Worm (Caenorhabditis elegans): Measurements from ENCODE around the gene F46H5.4.

Gene F46H5.4

DNA sequence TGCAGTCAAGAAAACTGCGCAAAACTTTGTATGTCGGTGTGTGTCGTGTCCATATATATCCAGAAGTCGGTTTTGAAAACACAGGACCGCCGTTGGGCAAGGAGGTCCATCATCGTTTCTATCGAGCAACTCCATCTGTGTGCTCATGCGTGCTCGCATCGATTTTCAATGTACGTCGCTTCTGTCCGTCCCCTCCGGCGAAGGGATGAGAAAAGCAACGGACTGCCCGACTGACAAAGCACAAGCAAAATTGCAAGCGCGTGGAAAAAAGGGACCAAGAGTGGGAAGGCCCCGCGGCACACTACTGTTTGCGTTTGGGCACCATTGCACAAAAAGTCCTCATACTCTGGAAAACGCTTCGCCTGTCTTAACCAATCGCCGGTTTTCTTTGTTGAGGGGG, 32.0 kb downstream of the F46H5.4 start:
- peak; percentile 1 for TF ChIP-seq mls-2 (tag; optimal IDR thresholded peaks at IDR 0.05)
- TF ChIP-seq elt-1 (tag; optimal IDR thresholded peaks at IDR 0.05; ENCODE audit: borderline replicate concordance, insufficient read depth): no peak
- no peak for TF ChIP-seq ceh-83 (GFP tag; optimal IDR thresholded peaks at IDR 0.05)
- TF ChIP-seq flh-1 (GFP tag; optimal IDR thresholded peaks at IDR 0.05): no peak
- TF ChIP-seq sem-2 (GFP tag; optimal IDR thresholded peaks at IDR 0.05): no peak

DNA sequence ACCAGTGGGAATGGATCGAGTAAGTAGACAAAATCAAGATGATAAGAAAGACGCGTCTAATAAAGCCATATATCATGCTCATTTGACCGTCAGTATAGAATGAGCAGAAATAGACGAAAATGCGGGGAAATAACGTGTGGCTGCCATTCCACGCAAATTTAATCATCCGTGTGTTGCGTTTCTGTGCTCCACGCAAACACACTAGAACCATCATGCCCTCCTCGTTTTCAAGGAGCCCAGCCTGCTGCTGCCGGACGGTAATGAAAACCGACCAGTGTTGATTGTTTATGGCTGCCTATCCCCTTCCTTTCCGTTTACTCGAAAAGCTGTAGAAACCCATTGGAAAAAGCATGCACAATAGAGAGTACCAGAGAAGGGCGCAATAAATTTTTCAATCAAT, 34.2 kb downstream of the F46H5.4 start:
- TF ChIP-seq ces-1 (GFP tag; optimal IDR thresholded peaks at IDR 0.05) (peak; percentile 63), nhr-2 (tag; optimal IDR thresholded peaks at IDR 0.05) (no peak), M03D4.4 (tag; optimal IDR thresholded peaks at IDR 0.05) (no peak), mls-2 (tag; optimal IDR thresholded peaks at IDR 0.05) (peak; percentile 54)

DNA sequence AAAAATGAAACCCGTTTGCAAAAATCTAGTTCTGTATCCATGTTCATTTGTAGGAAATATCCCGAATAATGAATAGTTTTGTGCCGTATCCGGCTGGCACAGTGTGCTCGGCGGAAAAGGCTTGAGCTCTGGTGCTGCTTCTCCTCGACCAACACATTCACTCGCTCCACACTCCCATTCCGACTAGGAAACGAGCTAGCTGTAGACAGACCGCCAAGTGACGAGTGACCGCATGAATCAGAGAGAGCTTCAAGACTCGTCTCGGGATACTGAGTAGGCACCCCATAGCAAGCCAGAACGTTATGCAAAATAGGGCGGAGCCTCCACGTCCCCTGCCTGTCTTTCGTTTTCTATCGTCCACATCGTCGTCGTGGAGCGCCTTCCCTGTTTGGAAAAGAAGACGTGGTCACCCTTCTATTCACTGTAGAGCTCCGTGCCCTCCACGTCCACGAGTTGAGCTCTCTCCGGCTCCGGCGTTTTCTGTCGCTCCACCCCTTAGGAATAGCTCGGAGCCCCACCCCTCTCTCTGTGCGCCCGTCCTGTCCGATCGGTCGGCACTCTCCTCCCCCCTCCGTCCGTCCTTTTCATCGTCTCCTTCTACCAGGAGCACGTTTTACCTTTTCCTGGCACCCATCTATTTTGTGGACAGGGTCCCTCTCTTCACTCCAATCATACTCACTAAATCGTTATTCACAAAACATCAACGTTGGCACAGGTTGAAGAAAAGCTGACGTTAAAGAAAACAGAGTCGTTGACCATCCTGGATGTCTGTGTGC, 36.5 kb downstream of the F46H5.4 start, which contains the start of gene syd-9:
Gene syd-9, plus strand, starts transcription at position 394 of the 776 bp plus-strand sequence.
- peak; percentile 32 for TF ChIP-seq sptf-1 (tag; optimal IDR thresholded peaks at IDR 0.05)
- TF ChIP-seq mls-2 (tag; optimal IDR thresholded peaks at IDR 0.05): peak; percentile 49
- TF ChIP-seq lin-32 (GFP tag; optimal IDR thresholded peaks at IDR 0.05): no peak

DNA sequence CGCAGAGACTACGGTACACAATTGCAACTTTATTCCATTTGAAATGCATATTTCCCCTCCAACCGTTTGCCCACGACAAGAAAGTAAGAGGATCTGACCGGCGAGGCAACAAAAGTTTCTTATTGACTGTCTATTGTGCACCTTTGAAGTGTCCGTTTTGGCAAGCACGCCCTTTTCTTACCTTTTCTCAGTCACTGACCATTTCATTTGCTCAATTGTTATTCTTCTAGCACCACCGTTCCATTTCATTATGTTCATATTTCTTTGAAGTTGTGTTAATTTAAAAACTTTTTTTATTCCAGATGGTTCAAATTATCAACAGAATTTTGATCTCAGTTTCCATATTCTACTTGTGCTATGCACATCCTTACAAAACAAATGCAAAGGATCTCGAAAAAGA, 43.0 kb downstream of the F46H5.4 start, which contains the start of gene spp-22:
Gene spp-22, plus strand, starts transcription at position 301 of the 400 bp plus-strand sequence.
- TF ChIP-seq pha-4 (tag; optimal IDR thresholded peaks at IDR 0.05): no peak

DNA sequence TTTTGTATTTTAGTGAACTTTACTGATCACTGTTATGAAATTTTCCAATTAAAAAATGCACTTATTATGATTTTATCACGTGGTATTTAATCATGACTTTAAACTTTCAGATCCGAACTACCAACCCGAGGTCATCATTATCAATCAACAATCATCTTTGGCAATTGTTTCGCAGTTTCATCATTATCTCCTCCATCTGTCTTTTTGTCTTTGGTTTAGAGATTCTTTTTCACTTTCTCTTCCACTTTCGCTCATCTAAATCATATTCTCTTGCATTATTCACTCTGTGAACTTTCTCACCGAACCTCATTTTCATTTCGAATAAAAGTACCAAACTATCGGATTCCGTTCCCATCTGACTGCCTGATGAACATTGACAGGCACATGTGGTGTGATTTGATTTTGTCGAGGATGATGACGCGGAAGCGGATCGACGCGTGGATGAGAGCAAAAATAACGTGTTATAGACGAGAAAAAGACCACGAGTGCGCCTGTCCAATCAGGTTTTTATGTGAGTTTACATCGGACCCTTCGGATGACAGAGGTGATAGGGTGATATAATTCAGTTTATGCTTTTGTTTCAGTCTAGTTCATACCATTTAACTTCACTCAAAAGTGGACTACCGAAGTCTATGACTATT, 43.8 kb downstream of the F46H5.4 start:
- TF ChIP-seq lin-32 (GFP tag; optimal IDR thresholded peaks at IDR 0.05) (no peak), hlh-1 (tag; optimal IDR thresholded peaks at IDR 0.05) (peak; percentile 41), blmp-1 (tag; optimal IDR thresholded peaks at IDR 0.05) (no peak), nhr-12 (tag; optimal IDR thresholded peaks at IDR 0.05) (no peak), ces-1 (GFP tag; optimal IDR thresholded peaks at IDR 0.05) (no peak), pha-4 (tag; optimal IDR thresholded peaks at IDR 0.05) (no peak)

DNA sequence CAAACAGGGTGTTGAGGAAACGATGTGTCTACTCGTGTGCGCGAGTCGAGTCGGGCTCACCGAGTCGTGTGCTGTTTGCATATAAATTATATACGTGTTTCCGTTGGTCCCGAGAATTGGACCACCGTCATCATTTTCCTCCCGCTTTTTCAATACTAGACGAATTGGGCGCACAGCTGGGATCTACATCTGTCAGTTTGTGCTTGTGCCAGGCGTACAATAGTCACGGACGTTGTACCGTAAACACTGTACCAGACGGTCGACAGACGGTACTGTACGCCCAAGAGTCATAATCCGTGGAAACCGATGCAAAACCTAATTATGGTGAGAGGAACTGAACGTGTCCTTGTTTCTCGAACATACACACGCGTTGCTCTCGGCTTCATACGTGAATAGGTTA, 45.3 kb downstream of the F46H5.4 start:
- no peak for TF ChIP-seq pha-4 (tag; optimal IDR thresholded peaks at IDR 0.05)
- TF ChIP-seq lsy-2 (tag; optimal IDR thresholded peaks at IDR 0.05): no peak
- TF ChIP-seq nhr-12 (tag; optimal IDR thresholded peaks at IDR 0.05): no peak
- no peak for TF ChIP-seq sem-2 (GFP tag; optimal IDR thresholded peaks at IDR 0.05)
- TF ChIP-seq lin-32 (GFP tag; optimal IDR thresholded peaks at IDR 0.05): peak; percentile 80
- no peak for TF ChIP-seq tbx-8 (GFP tag; optimal IDR thresholded peaks at IDR 0.05)
- no peak for TF ChIP-seq ztf-11 (tag; optimal IDR thresholded peaks at IDR 0.05)
- TF ChIP-seq ces-1 (GFP tag; optimal IDR thresholded peaks at IDR 0.05): peak; percentile 30
- peak; percentile 87 for TF ChIP-seq cnd-1 (tag; optimal IDR thresholded peaks at IDR 0.05)

DNA sequence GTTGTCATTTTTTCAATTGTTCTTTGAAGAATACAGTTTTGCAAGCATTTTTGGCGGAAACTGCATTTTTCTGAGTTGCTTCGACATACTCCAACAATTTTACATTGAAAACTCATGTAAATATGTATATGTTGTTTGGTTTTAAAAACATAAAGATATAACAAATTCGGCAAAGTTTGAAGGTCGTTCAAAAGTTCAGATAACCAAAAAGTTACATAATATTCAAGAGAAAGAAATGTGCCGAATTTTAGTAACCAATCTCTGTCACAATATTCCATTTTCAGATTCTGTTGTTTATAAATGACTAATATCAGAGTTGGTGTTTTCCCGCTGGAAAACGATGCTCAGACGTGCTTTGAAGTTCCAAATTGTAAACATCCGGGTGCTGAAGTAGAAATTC, 48.0 kb downstream of the F46H5.4 start, which contains the start of gene ZK867.2:
Gene ZK867.2, plus strand, starts transcription at position 301 of the 400 bp plus-strand sequence.
- no peak for TF ChIP-seq blmp-1 (tag; optimal IDR thresholded peaks at IDR 0.05)
- no peak for TF ChIP-seq nhr-2 (tag; optimal IDR thresholded peaks at IDR 0.05)
- no peak for TF ChIP-seq nhr-237 (tag; optimal IDR thresholded peaks at IDR 0.05)
- no peak for TF ChIP-seq sem-2 (GFP tag; optimal IDR thresholded peaks at IDR 0.05)
- TF ChIP-seq M03D4.4 (tag; optimal IDR thresholded peaks at IDR 0.05): no peak
- TF ChIP-seq mls-2 (tag; optimal IDR thresholded peaks at IDR 0.05): no peak
- no peak for TF ChIP-seq pha-4 (tag; optimal IDR thresholded peaks at IDR 0.05)
- no peak for TF ChIP-seq ceh-39 (tag; optimal IDR thresholded peaks at IDR 0.05)
- no peak for TF ChIP-seq unc-39 (tag; optimal IDR thresholded peaks at IDR 0.05)

DNA sequence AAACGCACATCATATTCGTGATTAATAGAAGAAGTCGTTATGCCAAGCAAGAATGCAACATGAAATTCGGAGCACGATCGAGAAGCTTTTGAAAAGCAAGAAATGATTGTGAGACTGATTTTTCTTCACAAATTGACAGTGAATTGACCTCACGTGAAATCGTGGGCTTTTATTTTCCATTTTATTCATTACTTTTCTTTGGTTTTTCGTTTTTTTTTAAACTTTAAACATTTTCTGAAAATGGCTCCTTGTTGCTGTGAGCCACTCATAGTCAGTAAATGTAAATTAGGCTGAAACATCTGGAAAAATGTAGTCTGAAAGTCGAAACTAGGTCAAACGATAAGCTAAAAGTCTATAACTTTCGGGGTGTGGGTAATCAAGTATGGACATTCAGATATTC, 49.2 kb downstream of the F46H5.4 start, which contains the start of gene C55B6.5:
Gene C55B6.5, minus strand, starts transcription at position 101 of the 400 bp plus-strand sequence.
- TF ChIP-seq nhr-237 (tag; optimal IDR thresholded peaks at IDR 0.05): no peak
- no peak for TF ChIP-seq blmp-1 (tag; optimal IDR thresholded peaks at IDR 0.05)
- no peak for TF ChIP-seq lsy-2 (tag; optimal IDR thresholded peaks at IDR 0.05)
- TF ChIP-seq pha-4 (tag; optimal IDR thresholded peaks at IDR 0.05): no peak
- no peak for TF ChIP-seq bed-3 (GFP tag; optimal IDR thresholded peaks at IDR 0.05)
- no peak for TF ChIP-seq drap-1 (GFP tag; optimal IDR thresholded peaks at IDR 0.05)
- no peak for TF ChIP-seq sptf-1 (tag; optimal IDR thresholded peaks at IDR 0.05)
- TF ChIP-seq ceh-43 (GFP tag; optimal IDR thresholded peaks at IDR 0.05): no peak
- no peak for TF ChIP-seq M03D4.4 (tag; optimal IDR thresholded peaks at IDR 0.05)
- TF ChIP-seq unc-62 (GFP tag; optimal IDR thresholded peaks at IDR 0.05): no peak
- TF ChIP-seq ceh-39 (tag; optimal IDR thresholded peaks at IDR 0.05): no peak
- TF ChIP-seq nhr-76 (tag; optimal IDR thresholded peaks at IDR 0.05): no peak
- no peak for TF ChIP-seq nhr-28 (tag; optimal IDR thresholded peaks at IDR 0.05)
- no peak for TF ChIP-seq nhr-2 (tag; optimal IDR thresholded peaks at IDR 0.05)
- no peak for TF ChIP-seq lin-32 (GFP tag; optimal IDR thresholded peaks at IDR 0.05)
- no peak for TF ChIP-seq elt-3 (tag; optimal IDR thresholded peaks at IDR 0.05)
- TF ChIP-seq snpc-4 (tag; optimal IDR thresholded peaks at IDR 0.05): no peak
- TF ChIP-seq flh-1 (GFP tag; optimal IDR thresholded peaks at IDR 0.05): no peak
- no peak for TF ChIP-seq unc-120 (tag; optimal IDR thresholded peaks at IDR 0.05; ENCODE audit: poor library complexity, severe bottlenecking)
